Worm (Caenorhabditis elegans) whole organism, late embryonic: ENCODE measurements around the gene F48G7.4.

Source experiments
- ama-1 ChIP-seq: fragments of 150-350 bp; optimal IDR thresholded peaks from 2 replicates; lab custom pipeline; 2014
- ceh-14 ChIP-seq: sonication (generic microtip); optimal IDR thresholded peaks from 2 replicates; lab custom pipeline; 2016; ENCODE audit warnings: missing genotype, missing genetic modification characterization, missing compliant biosample characterization
- elt-2 ChIP-seq: sonication (generic microtip); optimal IDR thresholded peaks from 2 replicates; lab custom pipeline; 2016; ENCODE audit warnings: missing genetic modification reagents, missing genetic modification characterization, missing compliant biosample characterization
- nhr-11 ChIP-seq: fragments of 150-350 bp; optimal IDR thresholded peaks from 2 replicates; lab custom pipeline; 2014; ENCODE audit warnings: missing biosample characterization, missing genetic modification characterization

DNA sequence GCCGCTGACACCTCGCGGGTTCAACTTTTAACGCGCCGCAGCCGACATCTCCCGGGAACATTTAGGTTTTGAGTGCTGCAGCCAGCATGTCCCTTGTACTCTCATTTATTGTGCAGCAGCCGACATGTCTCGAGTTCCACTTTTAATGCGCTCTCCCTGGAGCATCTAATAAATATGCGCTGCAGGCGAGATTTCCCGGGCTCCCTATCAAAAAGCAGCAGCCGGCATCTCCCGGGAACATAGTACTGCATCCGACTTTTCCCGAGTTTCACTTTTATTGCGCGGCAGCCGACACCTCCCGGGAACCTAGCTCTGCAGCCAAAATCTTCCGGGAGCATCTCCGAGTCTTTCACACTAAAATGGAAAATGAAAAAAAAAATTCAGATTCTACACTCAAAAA, 1.7 kb downstream of the F48G7.4 start:
- no peak for TF ChIP-seq ceh-14 (tag; lab: Kevin White, UChicago)
- TF ChIP-seq nhr-11 (tag; lab: Kevin White, UChicago): no peak
- TF ChIP-seq elt-2 (tag; lab: Kevin White, UChicago): no peak
- no peak for TF ChIP-seq ama-1
